Fruit fly (Drosophila melanogaster): Measurements from ENCODE around the gene mRpL2.
A peak's percentile ranks its signal among the peaks of the same experiment; 100 is the strongest.

Gene mRpL2

dm6 chr3L:11097982-11098663 lies 22.5 kb upstream of the mRpL2 start, which contains the start of the genes Irbp18 and APP-BP1 (continued):
- TF ChIP-seq CG15011 (GFP tag; optimal IDR thresholded peaks at IDR 0.05) (peak; percentile 91), Bdp1 (GFP tag; optimal IDR thresholded peaks at IDR 0.05) (peak; percentile 90), mam (GFP tag; optimal IDR thresholded peaks at IDR 0.05) (peak; percentile 96), ttk (GFP tag; IDR thresholded peaks at IDR 0.05) (peak; percentile 75), vvl (GFP tag; IDR thresholded peaks at IDR 0.05) (peak; percentile 89), Doc2 (GFP tag; IDR thresholded peaks at IDR 0.05) (peak; percentile 36; the same call in 1 of the 2 replicates), croc (GFP tag; conservative IDR thresholded peaks at IDR 0.05) (peak; percentile 72), CG15269 (tag; optimal IDR thresholded peaks at IDR 0.05) (peak; percentile 93), pzg (GFP tag; optimal IDR thresholded peaks at IDR 0.05) (peak; percentile 53), Taf1 (GFP tag; IDR thresholded peaks at IDR 0.05) (peak; percentile 67), Elba2 (GFP tag; optimal IDR thresholded peaks at IDR 0.05) (peak; percentile 97), Bgb (GFP tag; IDR thresholded peaks at IDR 0.05; ENCODE audit: partially characterized antibody) (0 out of 2 replicates have a peak, but pooled peaks have one; percentile 11), CG13123 (GFP tag; optimal IDR thresholded peaks at IDR 0.05) (peak; percentile 84), odd (GFP tag; optimal IDR thresholded peaks at IDR 0.05) (peak; percentile 85), Stat92E (GFP tag; optimal IDR thresholded peaks at IDR 0.05) (peak in 1 of 3 experiments; percentile 30), hkb (optimal IDR thresholded peaks at IDR 0.05) (peak; percentile 50), hkb (GFP tag; IDR thresholded peaks at IDR 0.05) (peak; percentile 88), crp (GFP tag; optimal IDR thresholded peaks at IDR 0.05) (peak; percentile 92 to 95), nau (GFP tag; optimal IDR thresholded peaks at IDR 0.05) (peak; percentile 92), grau (tag; optimal IDR thresholded peaks at IDR 0.05) (peak; percentile 91), lab (GFP tag; optimal IDR thresholded peaks at IDR 0.05) (peak; percentile 95), Ravus (GFP tag; IDR thresholded peaks at IDR 0.05) (peak; percentile 76), CG1233 (GFP tag; optimal IDR thresholded peaks at IDR 0.05) (peak; percentile 94), schlank (tag; optimal IDR thresholded peaks at IDR 0.05) (peak; percentile 90), sisA (GFP tag; IDR thresholded peaks at IDR 0.05) (peak; percentile 84), cato (GFP tag; optimal IDR thresholded peaks at IDR 0.05; ENCODE audit: borderline replicate concordance) (peak; percentile 91), dan (GFP tag; IDR thresholded peaks at IDR 0.05) (no peak), ranshi (GFP tag; IDR thresholded peaks at IDR 0.05) (peak; percentile 87), BEAF-32 (GFP tag; optimal IDR thresholded peaks at IDR 0.05) (peak; percentile 46), oc (tag; optimal IDR thresholded peaks at IDR 0.05) (peak; percentile 76), gsb (GFP tag; IDR thresholded peaks at IDR 0.05) (peak; percentile 72), CG16815 (GFP tag; optimal IDR thresholded peaks at IDR 0.05) (peak; percentile 93), Pdp1 (GFP tag; optimal IDR thresholded peaks at IDR 0.05) (peak; percentile 92 to 96), Xrp1 (GFP tag; IDR thresholded peaks at IDR 0.05) (peak; percentile 93), HmgD (GFP tag; optimal IDR thresholded peaks at IDR 0.05) (peak; percentile 61), Oli (tag; optimal IDR thresholded peaks at IDR 0.05) (peak; percentile 93), CG15696 (tag; optimal IDR thresholded peaks at IDR 0.05) (peak; percentile 73), HLH4C (GFP tag; IDR thresholded peaks at IDR 0.05; ENCODE audit: partially characterized antibody) (no peak), eyg (GFP tag; optimal IDR thresholded peaks at IDR 0.05) (peak; percentile 79), ftz-f1 (GFP tag; optimal IDR thresholded peaks at IDR 0.05) (peak; percentile 16), esg (GFP tag; conservative IDR thresholded peaks at IDR 0.05) (peak; percentile 83), CG2129 (GFP tag; IDR thresholded peaks at IDR 0.05; ENCODE audit: partially characterized antibody) (no peak), CG4404 (GFP tag; IDR thresholded peaks at IDR 0.05) (peak; percentile 73), CG9437 (GFP tag; optimal IDR thresholded peaks at IDR 0.05) (peak; percentile 92), Sox102F (GFP tag; optimal IDR thresholded peaks at IDR 0.05) (peak; percentile 93), CG8089 (GFP tag; optimal IDR thresholded peaks at IDR 0.05) (peak; percentile 92), zen (tag; optimal IDR thresholded peaks at IDR 0.05) (peak; percentile 85), CG17829 (tag; optimal IDR thresholded peaks at IDR 0.05) (peak; percentile 91), CG2120 (GFP tag; optimal IDR thresholded peaks at IDR 0.05) (peak; percentile 97)

Data from whole organism, embryonic.